Fruit fly (Drosophila melanogaster) whole organism, embryonic: Measurements from ENCODE around the gene dlp.

Experiments
- Abd-B ChIP-seq: fragments of 200-800 bp; sonication (Bioruptor generic); optimal IDR thresholded peaks from 2 replicates; lab custom pipeline; 2018; ENCODE audit warnings: missing biosample characterization, mild to moderate bottlenecking, missing genetic modification characterization, moderate library complexity
- Aef1 ChIP-seq: fragments of 200-800 bp; sonication (Bioruptor generic); IDR thresholded peaks from 3 replicates; pipeline ENCODE4 v1.3.6; 2022; ENCODE audit warnings: missing biosample characterization, missing genetic modification characterization
- Asciz ChIP-seq: fragments of 200-800 bp; sonication (Bioruptor generic); optimal IDR thresholded peaks from 2 replicates; lab custom pipeline; 2017; ENCODE audit warnings: missing biosample characterization, mild to moderate bottlenecking, missing genetic modification characterization, missing genetic modification reagents
- B-H1 ChIP-seq: fragments of 200-800 bp; sonication (Bioruptor generic); IDR thresholded peaks from 3 replicates; pipeline ENCODE4 v1.3.6; 2022; ENCODE audit warnings: missing biosample characterization, missing genetic modification characterization
- CG10431 ChIP-seq: fragments of 200-800 bp; sonication (Bioruptor generic); optimal IDR thresholded peaks from 3 replicates; lab custom pipeline; 2018; ENCODE audit warnings: missing biosample characterization, mild to moderate bottlenecking, missing genetic modification characterization
- CG10462 ChIP-seq: fragments of 200-800 bp; sonication (Bioruptor generic); optimal IDR thresholded peaks from 2 replicates; lab custom pipeline; 2016; ENCODE audit warnings: missing biosample characterization, missing genetic modification characterization
- CG10543 ChIP-seq: fragments of 200-800 bp; sonication (Bioruptor generic); optimal IDR thresholded peaks from 3 replicates; lab custom pipeline; 2017; ENCODE audit warnings: missing biosample characterization, mild to moderate bottlenecking, missing genetic modification characterization, moderate library complexity
- CG13296 ChIP-seq: fragments of 200-800 bp; sonication (Bioruptor generic); optimal IDR thresholded peaks from 3 replicates; lab custom pipeline; 2018; ENCODE audit warnings: missing biosample characterization, mild to moderate bottlenecking, missing genetic modification characterization
- CG13775 ChIP-seq: fragments of 200-800 bp; sonication (Bioruptor generic); optimal IDR thresholded peaks from 3 replicates; lab custom pipeline; 2017; ENCODE audit warnings: missing biosample characterization, mild to moderate bottlenecking, missing genetic modification characterization
- CG13894 ChIP-seq: fragments of 200-800 bp; sonication (Bioruptor generic); optimal IDR thresholded peaks from 3 replicates; lab custom pipeline; 2018; ENCODE audit warnings: missing biosample characterization, mild to moderate bottlenecking, missing genetic modification characterization, moderate library complexity
- CG14860 ChIP-seq: fragments of 200-800 bp; sonication (Bioruptor generic); IDR thresholded peaks from 3 replicates; pipeline ENCODE4 v1.3.6; 2022; ENCODE audit warnings: missing biosample characterization, missing genetic modification characterization; ENCODE audit not compliant: partially characterized antibody
- CG15601 ChIP-seq: fragments of 200-800 bp; sonication (Bioruptor generic); optimal IDR thresholded peaks from 3 replicates; lab custom pipeline; 2019; ENCODE audit warnings: missing biosample characterization, mild to moderate bottlenecking, missing genetic modification characterization, moderate library complexity
- CG18619 ChIP-seq: fragments of 200-800 bp; sonication (Bioruptor generic); optimal IDR thresholded peaks from 3 replicates; lab custom pipeline; 2017; ENCODE audit warnings: missing biosample characterization, mild to moderate bottlenecking, missing genetic modification characterization
- CG2116 ChIP-seq: fragments of 200-800 bp; sonication (Bioruptor generic); optimal IDR thresholded peaks from 3 replicates; lab custom pipeline; 2018; ENCODE audit warnings: missing biosample characterization, mild to moderate bottlenecking, missing genetic modification characterization
- CG31224 ChIP-seq: fragments of 200-800 bp; sonication (Bioruptor generic); IDR thresholded peaks from 2 replicates; pipeline ENCODE4 v1.3.6; 2022; ENCODE audit warnings: missing biosample characterization, missing genetic modification characterization
- CG31441 ChIP-seq: fragments of 200-800 bp; sonication (Bioruptor generic); IDR thresholded peaks from 2 replicates; pipeline ENCODE4 v1.3.6; 2022; ENCODE audit warnings: missing biosample characterization, missing genetic modification characterization
- CG4282 ChIP-seq: fragments of 200-800 bp; sonication (Bioruptor generic); optimal IDR thresholded peaks from 2 replicates; lab custom pipeline; 2016; ENCODE audit warnings: missing biosample characterization, missing genetic modification characterization
- CG6765 ChIP-seq: fragments of 200-800 bp; sonication (Bioruptor generic); optimal IDR thresholded peaks from 3 replicates; lab custom pipeline; 2017; ENCODE audit warnings: missing biosample characterization, mild to moderate bottlenecking, missing genetic modification characterization
- CG7271 ChIP-seq: fragments of 200-800 bp; sonication (Bioruptor generic); optimal IDR thresholded peaks from 2 replicates; lab custom pipeline; 2018; ENCODE audit warnings: missing biosample characterization, mild to moderate bottlenecking, missing genetic modification characterization, moderate library complexity
- CG7357 ChIP-seq: fragments of 200-800 bp; sonication (Bioruptor generic); IDR thresholded peaks from 3 replicates; pipeline ENCODE4 v1.3.6; 2022; ENCODE audit warnings: missing biosample characterization, missing genetic modification characterization
- CG7963 ChIP-seq: fragments of 200-800 bp; sonication (Bioruptor generic); IDR thresholded peaks from 3 replicates; pipeline ENCODE4 v1.3.6; 2022; ENCODE audit warnings: missing biosample characterization, missing genetic modification characterization; ENCODE audit not compliant: partially characterized antibody
- CG8281 ChIP-seq: fragments of 200-800 bp; sonication (Bioruptor generic); optimal IDR thresholded peaks from 2 replicates; lab custom pipeline; 2018; ENCODE audit warnings: missing biosample characterization, mild to moderate bottlenecking, missing genetic modification characterization, moderate library complexity
- CG8290 ChIP-seq, 3 experiments: fragments of 200-800 bp; sonication (Bioruptor generic); optimal IDR thresholded peaks; 2 replicates each; lab custom pipeline; 2016 to 2019; ENCODE audit warnings: missing biosample characterization in 3 of 3, missing genetic modification characterization in 3 of 3, mild to moderate bottlenecking in 2 of 3, moderate library complexity in 1 of 3
- CG8765 ChIP-seq: fragments of 200-800 bp; sonication (Bioruptor generic); IDR thresholded peaks from 2 replicates; pipeline ENCODE4 v1.3.6; 2022; ENCODE audit warnings: missing biosample characterization, missing genetic modification characterization
- CG9797 ChIP-seq: fragments of 200-800 bp; sonication (Bioruptor generic); optimal IDR thresholded peaks from 3 replicates; lab custom pipeline; 2018; ENCODE audit warnings: missing biosample characterization, mild to moderate bottlenecking, missing genetic modification characterization
- Drgx ChIP-seq: fragments of 200-800 bp; sonication (Bioruptor generic); IDR thresholded peaks from 2 replicates; pipeline ENCODE4 v1.3.6; 2022; ENCODE audit warnings: missing biosample characterization, missing genetic modification characterization
- E2f1 ChIP-seq: fragments of 200-800 bp; sonication (Bioruptor generic); IDR thresholded peaks from 2 replicates; pipeline ENCODE4 v1.3.6; 2022; ENCODE audit warnings: missing biosample characterization, missing genetic modification characterization
- E2f2 ChIP-seq: fragments of 200-800 bp; sonication (Bioruptor generic); IDR thresholded peaks from 2 replicates; pipeline ENCODE4 v1.3.6; 2022; ENCODE audit warnings: missing biosample characterization, missing genetic modification characterization
- Ets65A ChIP-seq: fragments of 200-800 bp; sonication (Bioruptor generic); peaks from one replicate; lab custom pipeline; 2016; ENCODE audit warnings: missing biosample characterization, missing genetic modification characterization
- Hmr ChIP-seq: fragments of 200-800 bp; sonication (Bioruptor generic); optimal IDR thresholded peaks from 3 replicates; lab custom pipeline; 2017; ENCODE audit warnings: mild to moderate bottlenecking, missing biosample characterization, missing genetic modification reagents, missing genetic modification characterization
- Hsf ChIP-seq: fragments of 200-800 bp; sonication (Bioruptor generic); optimal IDR thresholded peaks from 3 replicates; lab custom pipeline; 2016; ENCODE audit warnings: missing biosample characterization, missing genetic modification characterization
- Vsx1 ChIP-seq: fragments of 200-800 bp; sonication (Bioruptor generic); optimal IDR thresholded peaks from 2 replicates; lab custom pipeline; 2017; ENCODE audit warnings: missing biosample characterization, mild to moderate bottlenecking, missing genetic modification characterization, missing genetic modification reagents
- aop ChIP-seq: fragments of 200-800 bp; sonication (Bioruptor generic); IDR thresholded peaks from 2 replicates; pipeline ENCODE4 v1.3.6; 2022; ENCODE audit warnings: missing biosample characterization, missing genetic modification characterization
- ap ChIP-seq: fragments of 200-800 bp; sonication (Bioruptor generic); IDR thresholded peaks from 2 replicates; pipeline ENCODE4 v1.3.6; 2022; ENCODE audit warnings: missing biosample characterization, missing genetic modification characterization
- cad ChIP-seq: fragments of >200 bp; optimal IDR thresholded peaks from 2 replicates; lab custom pipeline; 2017; ENCODE audit warnings: missing biosample characterization, missing genetic modification characterization
- dati ChIP-seq: fragments of 200-800 bp; sonication (Bioruptor generic); IDR thresholded peaks from 2 replicates; pipeline ENCODE4 v1.3.6; 2022; ENCODE audit warnings: missing biosample characterization, missing genetic modification characterization
- esg ChIP-seq: fragments of 200-800 bp; sonication (Bioruptor generic); conservative IDR thresholded peaks from 2 replicates; pipeline ENCODE4 v1.3.6; 2022; ENCODE audit warnings: missing biosample characterization, missing genetic modification characterization
- fd64A ChIP-seq: fragments of 200-800 bp; sonication (Bioruptor generic); optimal IDR thresholded peaks from 3 replicates; lab custom pipeline; 2018; ENCODE audit warnings: missing biosample characterization, mild to moderate bottlenecking, missing genetic modification characterization
- fu2 ChIP-seq: fragments of 200-800 bp; sonication (Bioruptor generic); optimal IDR thresholded peaks from 2 replicates; lab custom pipeline; 2016; ENCODE audit warnings: missing biosample characterization, missing genetic modification characterization
- ham ChIP-seq: fragments of 200-800 bp; sonication (Bioruptor generic); IDR thresholded peaks from 2 replicates; pipeline ENCODE4 v1.3.6; 2022; ENCODE audit warnings: missing biosample characterization, missing genetic modification characterization
- hbn ChIP-seq: fragments of 200-800 bp; sonication (Bioruptor generic); IDR thresholded peaks from 2 replicates; pipeline ENCODE4 v1.3.6; 2022; ENCODE audit warnings: missing biosample characterization, missing genetic modification characterization; ENCODE audit not compliant: partially characterized antibody
- jumu ChIP-seq: fragments of 200-800 bp; sonication (Bioruptor generic); optimal IDR thresholded peaks from 3 replicates; lab custom pipeline; 2016; ENCODE audit warnings: missing biosample characterization, missing genetic modification characterization
- mam ChIP-seq: fragments of 200-800 bp; sonication (Bioruptor generic); optimal IDR thresholded peaks from 3 replicates; lab custom pipeline; 2016; ENCODE audit warnings: missing biosample characterization, missing genetic modification characterization
- oc ChIP-seq: fragments of 200-800 bp; sonication (Bioruptor generic); optimal IDR thresholded peaks from 2 replicates; lab custom pipeline; 2018; ENCODE audit warnings: missing biosample characterization, mild to moderate bottlenecking, missing genetic modification characterization, moderate library complexity
- org-1 ChIP-seq: fragments of 200-800 bp; sonication (Bioruptor generic); optimal IDR thresholded peaks from 2 replicates; lab custom pipeline; 2017; ENCODE audit warnings: missing biosample characterization, missing genetic modification characterization
- rib ChIP-seq: fragments of 200-800 bp; sonication (Bioruptor generic); IDR thresholded peaks from 2 replicates; pipeline ENCODE4 v1.3.6; 2022; ENCODE audit warnings: missing biosample characterization, missing genetic modification characterization
- salm ChIP-seq: fragments of 200-800 bp; sonication (Bioruptor generic); optimal IDR thresholded peaks from 2 replicates; lab custom pipeline; 2018; ENCODE audit warnings: missing biosample characterization, mild to moderate bottlenecking, missing genetic modification characterization
- sd ChIP-seq: fragments of 200-800 bp; sonication (Bioruptor generic); optimal IDR thresholded peaks from 3 replicates; lab custom pipeline; 2018; ENCODE audit warnings: missing biosample characterization, mild to moderate bottlenecking, missing genetic modification characterization, moderate library complexity
- slou ChIP-seq: fragments of 200-800 bp; sonication (Bioruptor generic); optimal IDR thresholded peaks from 3 replicates; lab custom pipeline; 2016; ENCODE audit warnings: missing biosample characterization, missing genetic modification characterization
- so ChIP-seq: fragments of 200-800 bp; sonication (Bioruptor generic); IDR thresholded peaks from 3 replicates; pipeline ENCODE4 v1.3.6; 2022; ENCODE audit warnings: missing biosample characterization, missing genetic modification characterization
- tx ChIP-seq: fragments of 200-800 bp; sonication (Bioruptor generic); optimal IDR thresholded peaks from 2 replicates; lab custom pipeline; 2016; ENCODE audit warnings: missing biosample characterization, missing genetic modification characterization

The dlp gene

dm6 chr3L:14708053-14708452 is 75.7 kb downstream of the dlp start (continued):
- TF ChIP-seq CG13775 (GFP tag; lab: Kevin White, UChicago) (no peak), CG4282 (GFP tag; lab: Kevin White, UChicago) (no peak), ham (GFP tag; lab: Robert Waterston, UW) (no peak), CG10543 (GFP tag; lab: Kevin White, UChicago) (peak; percentile 24), fu2 (GFP tag; lab: Kevin White, UChicago) (peak; percentile 1), CG18619 (peak; percentile 50), CG10431 (no peak), E2f1 (GFP tag; lab: Robert Waterston, UW) (no peak), CG31224 (no peak), E2f2 (GFP tag; lab: Robert Waterston, UW) (peak; percentile 23; the same call in 1 of the 2 replicates), Hsf (GFP tag; lab: Kevin White, UChicago) (no peak), so (GFP tag; lab: Robert Waterston, UW) (peak; percentile 58; the same call in 1 of the 3 replicates), Ets65A (GFP tag; lab: Kevin White, UChicago) (no peak), CG2116 (GFP tag; lab: Kevin White, UChicago) (no peak), dati (GFP tag; lab: Robert Waterston, UW) (no peak), CG13296 (GFP tag; lab: Kevin White, UChicago) (peak; percentile 59), rib (GFP tag; lab: Robert Waterston, UW) (no peak), CG7357 (GFP tag; lab: Robert Waterston, UW) (no peak), Asciz (peak; percentile 60), Hmr (GFP tag; lab: Kevin White, UChicago) (peak; percentile 69), CG8765 (no peak), CG13894 (tag; lab: Kevin White, UChicago) (peak; percentile 45), B-H1 (peak; percentile 18; the same call in 1 of the 3 replicates), tx (GFP tag; lab: Kevin White, UChicago) (no peak), oc (tag; lab: Kevin White, UChicago) (peak; percentile 4), slou (GFP tag; lab: Kevin White, UChicago) (peak; percentile 46), CG10462 (GFP tag; lab: Kevin White, UChicago) (peak; percentile 3), CG14860 (GFP tag; lab: Robert Waterston, UW) (no peak), CG8281 (tag; lab: Kevin White, UChicago) (peak; percentile 37), ap (no peak), fd64A (GFP tag; lab: Kevin White, UChicago) (peak; percentile 9), cad (no peak), hbn (GFP tag; lab: Robert Waterston, UW) (no peak), Vsx1 (GFP tag; lab: Kevin White, UChicago) (peak; percentile 53), sd (tag; lab: Kevin White, UChicago) (no peak), CG8290 (GFP tag; optimal IDR thresholded peaks at IDR 0.05; lab: Kevin White, UChicago) (no peak), CG8290 (tag; optimal IDR thresholded peaks at IDR 0.05; lab: Kevin White, UChicago) (peak in 1 of 2 experiments; percentile 71), jumu (GFP tag; lab: Kevin White, UChicago) (no peak), CG7963 (no peak), CG6765 (GFP tag; lab: Kevin White, UChicago) (peak; percentile 59), CG15601 (tag; lab: Kevin White, UChicago) (peak; percentile 22), Aef1 (GFP tag; lab: Robert Waterston, UW) (no peak), Abd-B (no peak), org-1 (GFP tag; lab: Kevin White, UChicago) (peak; percentile 30), Drgx (GFP tag; lab: Robert Waterston, UW) (no peak), mam (GFP tag; lab: Kevin White, UChicago) (peak; percentile 52), esg (no peak), CG9797 (GFP tag; lab: Kevin White, UChicago) (no peak), aop (GFP tag; lab: Robert Waterston, UW) (no peak), CG31441 (GFP tag; lab: Robert Waterston, UW) (no peak), salm (no peak), CG7271 (tag; lab: Kevin White, UChicago) (no peak)
